Fruit fly (Drosophila melanogaster) whole organism, embryonic: ENCODE data around the gene CG13299.

Experiments
- BtbVII ChIP-seq: fragments of 200-800 bp; sonication (Bioruptor generic); optimal IDR thresholded peaks from 3 replicates; lab custom pipeline; 2017; ENCODE audit warnings: missing biosample characterization, mild to moderate bottlenecking, missing genetic modification characterization
- CG10147 ChIP-seq: fragments of 200-800 bp; sonication (Bioruptor generic); optimal IDR thresholded peaks from 2 replicates; lab custom pipeline; 2019; ENCODE audit warnings: missing biosample characterization, mild to moderate bottlenecking, missing genetic modification characterization, moderate library complexity
- CG10654 ChIP-seq: fragments of 200-800 bp; sonication (Bioruptor generic); optimal IDR thresholded peaks from 2 replicates; lab custom pipeline; 2016; ENCODE audit warnings: missing biosample characterization, missing genetic modification characterization
- CG11093 ChIP-seq: fragments of 200-800 bp; sonication (Bioruptor generic); IDR thresholded peaks from 3 replicates; pipeline ENCODE4 v1.3.6; 2022; ENCODE audit warnings: missing biosample characterization, missing genetic modification characterization
- CG12659 ChIP-seq: fragments of 200-800 bp; sonication (Bioruptor generic); optimal IDR thresholded peaks from 3 replicates; lab custom pipeline; 2017; ENCODE audit warnings: mild to moderate bottlenecking, missing biosample characterization, missing genetic modification reagents, missing genetic modification characterization
- CG14965 ChIP-seq: fragments of 200-800 bp; sonication (Bioruptor generic); optimal IDR thresholded peaks from 2 replicates; lab custom pipeline; 2016; ENCODE audit warnings: missing biosample characterization, missing genetic modification characterization, borderline replicate concordance
- CG15479 ChIP-seq: fragments of 200-800 bp; sonication (Bioruptor generic); optimal IDR thresholded peaks from 3 replicates; lab custom pipeline; 2019; ENCODE audit warnings: missing biosample characterization, mild to moderate bottlenecking, missing genetic modification characterization, moderate library complexity
- CG17359 ChIP-seq: fragments of 200-800 bp; sonication (Bioruptor generic); optimal IDR thresholded peaks from 3 replicates; lab custom pipeline; 2018; ENCODE audit warnings: missing biosample characterization, mild to moderate bottlenecking, missing genetic modification characterization, moderate library complexity
- CG17361 ChIP-seq: fragments of 200-800 bp; sonication (Bioruptor generic); IDR thresholded peaks from 3 replicates; pipeline ENCODE4 v1.3.6; 2022; ENCODE audit warnings: missing biosample characterization, missing genetic modification characterization
- CG18476 ChIP-seq: fragments of 200-800 bp; sonication (Bioruptor generic); optimal IDR thresholded peaks from 2 replicates; lab custom pipeline; 2016; ENCODE audit warnings: missing biosample characterization, mild to moderate bottlenecking, missing genetic modification characterization
- CG2199 ChIP-seq: fragments of 200-800 bp; sonication (Bioruptor generic); IDR thresholded peaks from 3 replicates; pipeline ENCODE4 v1.3.6; 2022; ENCODE audit warnings: missing biosample characterization, missing genetic modification characterization
- CG2712 ChIP-seq: fragments of 200-800 bp; optimal IDR thresholded peaks from 3 replicates; lab custom pipeline; 2019; ENCODE audit warnings: missing biosample characterization, mild to moderate bottlenecking, missing genetic modification characterization, moderate library complexity
- CG32772 ChIP-seq: fragments of 200-800 bp; sonication (Bioruptor generic); IDR thresholded peaks from 2 replicates; pipeline ENCODE4 v1.3.6; 2022; ENCODE audit warnings: missing biosample characterization, missing genetic modification characterization
- CG34224 ChIP-seq: fragments of 200-800 bp; sonication (Bioruptor generic); IDR thresholded peaks from 3 replicates; pipeline ENCODE4 v1.3.6; 2022; ENCODE audit warnings: missing biosample characterization, missing genetic modification characterization; ENCODE audit not compliant: partially characterized antibody
- CG34376 ChIP-seq: fragments of 200-800 bp; sonication (Bioruptor generic); optimal IDR thresholded peaks from 2 replicates; lab custom pipeline; 2018; ENCODE audit warnings: missing biosample characterization, mild to moderate bottlenecking, missing genetic modification characterization
- CG8924 ChIP-seq: fragments of 200-800 bp; optimal IDR thresholded peaks from 3 replicates; lab custom pipeline; 2019; ENCODE audit warnings: missing biosample characterization, mild to moderate bottlenecking, missing genetic modification characterization, moderate library complexity
- CG9437 ChIP-seq: fragments of 200-800 bp; sonication (Bioruptor generic); optimal IDR thresholded peaks from 2 replicates; lab custom pipeline; 2018; ENCODE audit warnings: missing biosample characterization, mild to moderate bottlenecking, missing genetic modification characterization
- Dip3 ChIP-seq: fragments of 200-800 bp; sonication (Bioruptor generic); optimal IDR thresholded peaks from 3 replicates; lab custom pipeline; 2016; ENCODE audit warnings: missing biosample characterization, missing genetic modification characterization
- Doc3 ChIP-seq: fragments of 200-800 bp; sonication (Bioruptor generic); IDR thresholded peaks from 3 replicates; pipeline ENCODE4 v1.3.6; 2022; ENCODE audit warnings: missing biosample characterization, missing genetic modification characterization; ENCODE audit not compliant: partially characterized antibody
- Dref ChIP-seq: fragments of 200-800 bp; sonication (Bioruptor generic); IDR thresholded peaks from 2 replicates; pipeline ENCODE4 v1.3.6; 2022; ENCODE audit warnings: missing biosample characterization, missing genetic modification characterization
- ERR ChIP-seq: fragments of 200-800 bp; sonication (Bioruptor generic); optimal IDR thresholded peaks from 2 replicates; lab custom pipeline; 2016; ENCODE audit warnings: missing biosample characterization, missing genetic modification characterization
- HLH3B ChIP-seq: fragments of 200-800 bp; sonication (Bioruptor generic); IDR thresholded peaks from 2 replicates; pipeline ENCODE4 v1.3.6; 2022; ENCODE audit warnings: missing biosample characterization, missing genetic modification characterization
- MESR4 ChIP-seq: fragments of 200-800 bp; sonication (Bioruptor generic); optimal IDR thresholded peaks from 2 replicates; lab custom pipeline; 2018; ENCODE audit warnings: missing biosample characterization, mild to moderate bottlenecking, missing genetic modification characterization, moderate library complexity
- MTF-1 ChIP-seq: fragments of 200-800 bp; sonication (Bioruptor generic); optimal IDR thresholded peaks from 2 replicates; lab custom pipeline; 2018; ENCODE audit warnings: missing biosample characterization, mild to moderate bottlenecking, missing genetic modification characterization, borderline replicate concordance
- Sin3A ChIP-seq: fragments of >200 bp; optimal IDR thresholded peaks from 2 replicates; lab custom pipeline; 2018
- Six4 ChIP-seq: fragments of 200-800 bp; sonication (Bioruptor generic); optimal IDR thresholded peaks from 2 replicates; lab custom pipeline; 2016; ENCODE audit warnings: missing biosample characterization, missing genetic modification characterization
- Sox100B ChIP-seq: fragments of 200-800 bp; sonication (Bioruptor generic); optimal IDR thresholded peaks from 3 replicates; lab custom pipeline; 2018; ENCODE audit warnings: missing biosample characterization, mild to moderate bottlenecking, missing genetic modification characterization
- Stat92E ChIP-seq, 3 experiments: fragments of >200 bp in 2 of 3; fragments of 200-800 bp in 1 of 3; sonication (Bioruptor generic) in 1 of 3; optimal IDR thresholded peaks; 2 replicates each; lab custom pipeline; 2017 to 2019; ENCODE audit warnings: missing biosample characterization in 3 of 3, missing genetic modification characterization in 3 of 3, mild to moderate bottlenecking in 1 of 3, moderate library complexity in 1 of 3
- Vsx1 ChIP-seq: fragments of 200-800 bp; sonication (Bioruptor generic); optimal IDR thresholded peaks from 2 replicates; lab custom pipeline; 2017; ENCODE audit warnings: missing biosample characterization, mild to moderate bottlenecking, missing genetic modification characterization, missing genetic modification reagents
- aop ChIP-seq: fragments of 200-800 bp; sonication (Bioruptor generic); IDR thresholded peaks from 2 replicates; pipeline ENCODE4 v1.3.6; 2022; ENCODE audit warnings: missing biosample characterization, missing genetic modification characterization
- ara ChIP-seq: fragments of 200-800 bp; sonication (Bioruptor generic); IDR thresholded peaks from 2 replicates; pipeline ENCODE4 v1.3.6; 2022; ENCODE audit warnings: missing biosample characterization, missing genetic modification characterization
- ash1 ChIP-seq: fragments of 200-800 bp; sonication (Bioruptor generic); optimal IDR thresholded peaks from 2 replicates; lab custom pipeline; 2018; ENCODE audit warnings: missing biosample characterization, mild to moderate bottlenecking, missing genetic modification characterization
- ato ChIP-seq: fragments of 200-800 bp; sonication (Bioruptor generic); IDR thresholded peaks from 2 replicates; pipeline ENCODE4 v1.3.6; 2022; ENCODE audit warnings: missing biosample characterization, missing genetic modification characterization; ENCODE audit not compliant: partially characterized antibody
- chinmo ChIP-seq: fragments of 200-800 bp; sonication (Bioruptor generic); IDR thresholded peaks from 4 replicates; pipeline ENCODE4 v1.3.6; 2022; ENCODE audit warnings: missing biosample characterization, missing genetic modification characterization; ENCODE audit not compliant: partially characterized antibody
- dan ChIP-seq: fragments of 200-800 bp; sonication (Bioruptor generic); IDR thresholded peaks from 2 replicates; pipeline ENCODE4 v1.3.6; 2022; ENCODE audit warnings: missing biosample characterization, missing genetic modification characterization
- danr ChIP-seq: fragments of 200-800 bp; sonication (Bioruptor generic); IDR thresholded peaks from 2 replicates; pipeline ENCODE4 v1.3.6; 2022; ENCODE audit warnings: missing biosample characterization, missing genetic modification characterization
- dati ChIP-seq: fragments of 200-800 bp; sonication (Bioruptor generic); IDR thresholded peaks from 2 replicates; pipeline ENCODE4 v1.3.6; 2022; ENCODE audit warnings: missing biosample characterization, missing genetic modification characterization
- dimm ChIP-seq: fragments of 200-800 bp; sonication (Bioruptor generic); IDR thresholded peaks from 2 replicates; pipeline ENCODE4 v1.3.6; 2022; ENCODE audit warnings: missing biosample characterization, missing genetic modification characterization
- gfzf ChIP-seq: fragments of 200-800 bp; sonication (Bioruptor generic); optimal IDR thresholded peaks from 2 replicates; lab custom pipeline; 2016; ENCODE audit warnings: missing biosample characterization, mild to moderate bottlenecking, missing genetic modification characterization, moderate library complexity
- gsb ChIP-seq: fragments of 200-800 bp; sonication (Bioruptor generic); IDR thresholded peaks from 2 replicates; pipeline ENCODE4 v1.3.6; 2022; ENCODE audit warnings: missing biosample characterization, missing genetic modification characterization
- ken ChIP-seq: fragments of 200-800 bp; sonication (Bioruptor generic); IDR thresholded peaks from 3 replicates; pipeline ENCODE4 v1.3.6; 2022; ENCODE audit warnings: missing biosample characterization, missing genetic modification characterization
- peb ChIP-seq: fragments of 200-800 bp; sonication (Bioruptor generic); IDR thresholded peaks from 2 replicates; pipeline ENCODE4 v1.3.6; 2022; ENCODE audit warnings: missing biosample characterization, missing genetic modification characterization
- pfk ChIP-seq: fragments of 200-800 bp; sonication (Bioruptor generic); optimal IDR thresholded peaks from 2 replicates; lab custom pipeline; 2018; ENCODE audit warnings: missing biosample characterization, mild to moderate bottlenecking, missing genetic modification characterization, moderate library complexity
- pros ChIP-seq: fragments of 200-800 bp; sonication (Bioruptor generic); optimal IDR thresholded peaks from 3 replicates; lab custom pipeline; 2019; ENCODE audit warnings: missing biosample characterization, mild to moderate bottlenecking, missing genetic modification characterization, moderate library complexity
- sisA ChIP-seq: fragments of 200-800 bp; sonication (Bioruptor generic); IDR thresholded peaks from 2 replicates; pipeline ENCODE4 v1.3.6; 2022; ENCODE audit warnings: missing biosample characterization, missing genetic modification characterization
- slbo ChIP-seq: fragments of 200-800 bp; sonication (Bioruptor generic); IDR thresholded peaks from 2 replicates; pipeline ENCODE4 v1.3.6; 2022; ENCODE audit warnings: missing biosample characterization, missing genetic modification characterization
- sqz ChIP-seq: fragments of 200-800 bp; sonication (Bioruptor generic); optimal IDR thresholded peaks from 3 replicates; lab custom pipeline; 2018; ENCODE audit warnings: missing biosample characterization, mild to moderate bottlenecking, missing genetic modification characterization
- sr ChIP-seq: fragments of 200-800 bp; sonication (Bioruptor generic); IDR thresholded peaks from 3 replicates; pipeline ENCODE4 v1.3.6; 2022; ENCODE audit warnings: missing biosample characterization, missing genetic modification characterization
- twi ChIP-seq: fragments of 200-800 bp; optimal IDR thresholded peaks from 2 replicates; lab custom pipeline; 2019; ENCODE audit warnings: missing biosample characterization, mild to moderate bottlenecking, missing genetic modification characterization, moderate library complexity
- vnd ChIP-seq: fragments of 200-800 bp; sonication (Bioruptor generic); IDR thresholded peaks from 3 replicates; pipeline ENCODE4 v1.3.6; 2022; ENCODE audit warnings: missing biosample characterization, missing genetic modification characterization; ENCODE audit not compliant: partially characterized antibody

Gene CG13299

DNA sequence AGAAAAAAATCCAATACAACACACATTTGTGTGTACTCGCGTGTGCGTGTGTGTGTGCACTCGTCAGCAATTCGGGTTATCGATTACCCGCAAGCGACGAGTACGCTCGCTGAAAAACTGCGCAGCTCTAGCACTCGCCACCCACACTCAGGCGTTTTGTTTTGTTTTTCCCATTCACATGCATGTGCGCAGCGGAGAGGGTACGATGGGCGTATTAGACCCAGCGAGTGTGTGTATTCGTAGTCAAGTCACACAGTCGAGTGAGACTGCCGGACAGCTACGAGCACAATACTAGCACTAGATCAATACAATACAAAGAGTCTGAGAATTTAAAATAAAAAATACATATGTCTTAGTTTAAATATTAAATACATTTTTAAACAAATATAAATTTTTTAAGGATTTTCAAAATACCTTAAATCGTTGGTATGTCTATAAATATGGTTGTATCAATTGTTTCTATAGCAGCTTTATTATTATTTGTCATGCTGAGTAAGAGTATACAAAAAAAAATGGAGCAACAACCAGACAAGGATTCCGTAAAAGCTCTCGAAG lies 47.2 kb downstream of the CG13299 start, which contains the start of the genes D19B and CG43293 (continued):
- TF ChIP-seq slbo = peak; percentile 97
- peak; percentile 78 for TF ChIP-seq danr (GFP tag; lab: Robert Waterston, UW)
- TF ChIP-seq gfzf = peak; percentile 21
- TF ChIP-seq MESR4 (GFP tag; lab: Kevin White, UChicago) = peak; percentile 92
- peak; percentile 91 for TF ChIP-seq HLH3B (GFP tag; lab: Robert Waterston, UW)
- TF ChIP-seq ara (GFP tag; lab: Robert Waterston, UW) = peak; percentile 88
- no peak for TF ChIP-seq dan (GFP tag; lab: Robert Waterston, UW)
- TF ChIP-seq ken = peak; percentile 90
- TF ChIP-seq sqz (GFP tag; lab: Kevin White, UChicago) = no peak
- peak; percentile 73 for TF ChIP-seq dimm (GFP tag; lab: Robert Waterston, UW)
- peak; percentile 62 for TF ChIP-seq ato (GFP tag; lab: Robert Waterston, UW)
- peak; percentile 90 for TF ChIP-seq ERR
- TF ChIP-seq Doc3 (GFP tag; lab: Robert Waterston, UW) = no peak
- TF ChIP-seq Sox100B = peak; percentile 85
- no peak for TF ChIP-seq pros (GFP tag; lab: Kevin White, UChicago)
- TF ChIP-seq CG14965 (GFP tag; lab: Kevin White, UChicago) = no peak
- TF ChIP-seq CG15479 (GFP tag; lab: Kevin White, UChicago) = peak; percentile 31
- peak; percentile 82 for TF ChIP-seq CG2199 (GFP tag; lab: Robert Waterston, UW)
- peak; percentile 57; the same call in 1 of the 2 replicates for TF ChIP-seq dati
- TF ChIP-seq CG2712 (tag; lab: Kevin White, UChicago) = peak; percentile 91
- TF ChIP-seq CG18476 (GFP tag; lab: Kevin White, UChicago) = peak; percentile 74
- TF ChIP-seq CG34376 (GFP tag; lab: Kevin White, UChicago) = peak; percentile 69
- TF ChIP-seq Dref = peak; percentile 86
- TF ChIP-seq CG32772 (GFP tag; lab: Robert Waterston, UW) = peak; percentile 85
- peak; percentile 75 for TF ChIP-seq gsb (GFP tag; lab: Robert Waterston, UW)
- TF ChIP-seq CG17359 (tag; lab: Kevin White, UChicago) = peak; percentile 92
- TF ChIP-seq ash1 (GFP tag; lab: Kevin White, UChicago) = peak; percentile 78
- TF ChIP-seq CG34224 (GFP tag; lab: Robert Waterston, UW) = peak; percentile 53; the same call in 2 of the 3 replicates
- TF ChIP-seq CG17361 (GFP tag; lab: Robert Waterston, UW) = peak; percentile 91
- TF ChIP-seq peb (GFP tag; lab: Robert Waterston, UW) = peak; percentile 61
- peak; percentile 86 for TF ChIP-seq CG10654
- peak; percentile 91 for TF ChIP-seq sisA (GFP tag; lab: Robert Waterston, UW)
- TF ChIP-seq Sin3A = no peak
- TF ChIP-seq Stat92E (GFP tag; optimal IDR thresholded peaks at IDR 0.05; lab: Kevin White, UChicago) = no peak
- TF ChIP-seq pfk = peak; percentile 31
- peak; percentile 98 for TF ChIP-seq chinmo (GFP tag; lab: Robert Waterston, UW)
- peak; percentile 61 for TF ChIP-seq sr
- peak; percentile 90 for TF ChIP-seq Six4 (GFP tag; lab: Kevin White, UChicago)
- TF ChIP-seq CG9437 (GFP tag; lab: Kevin White, UChicago) = peak; percentile 63
- peak; percentile 83 for TF ChIP-seq Dip3
- peak; percentile 90 for TF ChIP-seq CG8924 (tag; lab: Kevin White, UChicago)
- peak; percentile 82; the same call in 2 of the 3 replicates for TF ChIP-seq CG11093 (GFP tag; lab: Robert Waterston, UW)
- TF ChIP-seq Vsx1 (GFP tag; lab: Kevin White, UChicago) = no peak
- peak; percentile 82 for TF ChIP-seq MTF-1 (GFP tag; lab: Kevin White, UChicago)
- peak; percentile 81 for TF ChIP-seq BtbVII (GFP tag; lab: Kevin White, UChicago)
- TF ChIP-seq vnd (GFP tag; lab: Robert Waterston, UW) = 0 out of 3 replicates have a peak, but pooled peaks have one; percentile 34
- peak; percentile 77 for TF ChIP-seq aop
- TF ChIP-seq twi (tag; lab: Kevin White, UChicago) = peak; percentile 70
- TF ChIP-seq CG10147 = peak; percentile 70
- peak; percentile 95 for TF ChIP-seq CG12659
